Fruit fly (Drosophila melanogaster) Kc167 (cell line): ENCODE results near the gene msi.

Experiments
- Myc ChIP-seq: fragments of >200 bp; optimal IDR thresholded peaks from 2 replicates; lab custom pipeline; 2017; ENCODE audit warnings: missing external identifiers
- Sin3A ChIP-seq: fragments of >200 bp; optimal IDR thresholded peaks from 2 replicates; lab custom pipeline; 2018; ENCODE audit warnings: missing external identifiers
- h ChIP-seq: fragments of >200 bp; optimal IDR thresholded peaks from 3 replicates; lab custom pipeline; 2018; ENCODE audit warnings: missing external identifiers
- psq ChIP-seq: fragments of >200 bp; optimal IDR thresholded peaks from 2 replicates; lab custom pipeline; 2017; ENCODE audit warnings: missing external identifiers
- ttk ChIP-seq: sonication (Bioruptor generic); optimal IDR thresholded peaks from 2 replicates; lab custom pipeline; 2017; ENCODE audit warnings: missing external identifiers

- TF ChIP-seq psq (lab: Kevin White, UChicago): no peak
- no peak for TF ChIP-seq ttk (lab: Kevin White, UChicago)
- TF ChIP-seq Myc (lab: Kevin White, UChicago): no peak
- TF ChIP-seq h (lab: Kevin White, UChicago): no peak
- TF ChIP-seq Sin3A (lab: Kevin White, UChicago): no peak
Observed at dm6 chr3R:25529289-25529688, 13.4 kb downstream of the msi start.
